Worm (Caenorhabditis elegans): ENCODE measurements around the gene cdl-1.
A peak's percentile ranks its signal among the peaks of the same experiment; 100 is the strongest.

cdl-1 gene

DNA sequence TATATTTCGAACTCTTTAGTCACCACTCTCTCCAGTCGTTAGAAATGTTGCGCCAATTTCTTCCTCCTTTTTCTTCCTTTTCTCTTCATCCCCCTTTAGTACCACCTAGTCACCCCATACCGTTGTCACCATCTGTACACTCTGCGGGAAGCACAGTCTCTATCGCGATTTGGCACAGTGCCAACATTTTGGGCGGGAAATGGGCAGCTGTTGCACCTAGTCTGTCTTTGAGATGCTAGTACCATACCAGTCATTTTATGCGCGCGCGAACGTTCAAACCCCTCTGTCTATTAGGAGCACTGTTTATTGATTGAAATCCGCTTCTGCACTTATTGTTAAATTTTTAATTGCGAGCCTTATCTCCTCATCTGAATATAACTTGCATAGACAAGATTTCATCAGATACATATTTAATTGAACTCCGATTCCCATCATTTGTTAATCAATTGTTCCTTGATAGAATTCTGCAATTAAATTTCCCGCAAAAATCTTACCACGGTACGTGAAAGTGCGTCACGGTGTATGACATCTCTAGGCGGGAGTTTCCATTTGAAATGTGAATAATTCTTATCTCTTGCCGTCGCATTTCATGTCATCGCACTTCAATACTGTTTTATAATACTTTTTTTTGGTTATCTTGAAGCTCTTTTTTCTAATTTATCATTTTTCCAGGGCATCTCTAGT is at the start of gene cdl-1:
Gene cdl-1, plus strand, starts transcription at position 673 of the 684 bp plus-strand sequence.
- TF ChIP-seq ceh-83 (GFP tag; optimal IDR thresholded peaks at IDR 0.05) (no peak), hlh-1 (tag; optimal IDR thresholded peaks at IDR 0.05) (peak; percentile 33), lin-32 (GFP tag; optimal IDR thresholded peaks at IDR 0.05) (peak; percentile 70), ces-1 (GFP tag; optimal IDR thresholded peaks at IDR 0.05) (peak; percentile 51), nhr-237 (tag; optimal IDR thresholded peaks at IDR 0.05) (peak; percentile 6), nhr-76 (tag; optimal IDR thresholded peaks at IDR 0.05) (no peak), nhr-2 (tag; optimal IDR thresholded peaks at IDR 0.05) (peak; percentile 59), cnd-1 (tag; optimal IDR thresholded peaks at IDR 0.05) (peak; percentile 69), lsy-2 (tag; optimal IDR thresholded peaks at IDR 0.05) (peak; percentile 22)

DNA sequence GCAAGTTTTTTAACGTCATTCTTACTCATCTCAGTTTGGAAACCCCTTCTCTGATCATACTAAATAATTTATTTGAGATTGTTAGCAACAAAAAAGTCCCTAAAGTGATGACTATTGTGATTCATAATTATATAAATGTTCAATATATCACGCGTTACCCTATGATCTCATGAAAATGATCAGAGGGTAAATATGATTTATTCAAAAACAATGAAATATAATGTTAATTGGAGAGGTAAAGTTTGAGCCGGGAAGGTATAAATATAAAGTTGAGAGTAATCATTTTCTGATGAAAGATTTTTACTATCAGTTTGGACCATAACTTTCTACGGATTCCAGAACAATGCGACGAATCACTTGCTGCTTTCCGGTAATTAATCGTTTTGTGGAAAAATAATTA is 48.2 kb upstream of the cdl-1 start, which contains the start of gene C52A11.3:
Gene C52A11.3, plus strand, starts transcription at position 301 of the 400 bp plus-strand sequence.
- TF ChIP-seq lin-13 (tag; optimal IDR thresholded peaks at IDR 0.05) (no peak), unc-120 (tag; optimal IDR thresholded peaks at IDR 0.05; ENCODE audit: poor library complexity, severe bottlenecking) (no peak), pha-4 (tag; optimal IDR thresholded peaks at IDR 0.05) (no peak), mab-5 (tag; optimal IDR thresholded peaks at IDR 0.05) (no peak), sptf-1 (tag; optimal IDR thresholded peaks at IDR 0.05) (no peak), tbx-8 (GFP tag; optimal IDR thresholded peaks at IDR 0.05) (no peak), sem-2 (GFP tag; optimal IDR thresholded peaks at IDR 0.05) (no peak), M03D4.4 (tag; optimal IDR thresholded peaks at IDR 0.05) (no peak), nhr-237 (tag; optimal IDR thresholded peaks at IDR 0.05) (no peak), ham-2 (GFP tag; optimal IDR thresholded peaks at IDR 0.05) (no peak), ceh-83 (GFP tag; optimal IDR thresholded peaks at IDR 0.05) (no peak)

DNA sequence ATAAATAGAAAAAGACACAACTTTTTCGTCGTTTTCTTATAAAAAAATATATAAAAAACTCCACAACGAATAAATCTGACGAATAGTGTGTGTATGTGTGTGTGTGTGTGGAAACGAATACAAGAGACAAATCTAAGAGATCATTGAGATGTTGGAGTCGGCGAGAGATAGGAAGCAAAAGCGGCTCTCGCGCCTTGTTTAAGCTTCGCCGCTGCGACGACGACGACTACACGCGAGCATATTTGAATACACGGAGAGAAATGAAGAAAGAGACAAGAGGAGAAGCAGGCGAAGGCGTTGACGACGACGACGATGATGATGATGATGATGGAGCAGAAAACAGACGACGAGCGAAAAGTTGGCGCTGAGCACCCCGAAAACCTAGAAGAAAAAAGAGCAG is 40.5 kb upstream of the cdl-1 start:
- TF ChIP-seq nhr-12 (tag; optimal IDR thresholded peaks at IDR 0.05) (no peak), ham-2 (GFP tag; optimal IDR thresholded peaks at IDR 0.05) (no peak), ces-1 (GFP tag; optimal IDR thresholded peaks at IDR 0.05) (peak; percentile 31)

DNA sequence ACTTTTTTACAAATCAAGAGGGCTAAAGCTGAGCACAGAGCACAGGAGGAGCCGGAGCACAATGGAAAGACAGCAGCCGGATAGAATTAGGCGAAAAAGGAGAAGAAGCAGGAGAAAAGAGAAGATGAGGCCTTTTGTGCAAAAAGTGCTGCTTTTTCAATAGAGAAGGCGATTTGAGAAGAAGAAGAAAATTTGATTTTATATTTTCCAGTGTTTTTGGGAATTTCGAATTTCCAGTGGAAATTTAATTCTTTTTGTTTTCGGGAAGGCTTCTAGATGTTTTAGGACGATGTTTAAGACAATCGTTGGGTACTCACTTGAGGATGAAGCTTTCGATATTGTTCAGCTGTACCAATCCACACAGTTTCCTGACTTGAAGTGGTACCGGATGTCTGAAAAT is 31.6 kb upstream of the cdl-1 start:
- no peak for TF ChIP-seq lsy-2 (tag; optimal IDR thresholded peaks at IDR 0.05)
- TF ChIP-seq ces-1 (GFP tag; optimal IDR thresholded peaks at IDR 0.05): peak; percentile 71

DNA sequence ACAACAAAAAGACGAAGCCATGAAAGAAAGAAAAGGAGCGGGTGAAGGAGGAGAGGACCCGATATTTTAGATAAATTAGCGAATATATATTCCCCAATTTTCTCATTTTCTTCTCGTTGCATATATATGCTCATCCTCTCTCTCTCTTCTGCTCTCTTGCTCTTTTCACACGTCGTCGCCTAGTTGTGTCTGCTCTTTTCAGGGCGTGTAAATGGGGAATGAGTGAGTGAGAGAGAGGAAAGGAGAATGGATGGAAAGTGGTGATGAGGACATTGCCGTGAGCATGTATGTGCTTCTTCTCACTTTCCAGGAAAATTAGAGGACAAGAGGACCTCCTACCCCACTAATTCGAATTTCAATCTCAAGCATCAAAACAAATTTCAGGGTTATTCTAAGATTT is 29.8 kb upstream of the cdl-1 start:
- TF ChIP-seq ces-1 (GFP tag; optimal IDR thresholded peaks at IDR 0.05) (peak; percentile 61), ham-2 (GFP tag; optimal IDR thresholded peaks at IDR 0.05) (no peak), mls-2 (tag; optimal IDR thresholded peaks at IDR 0.05) (peak; percentile 43), pha-4 (tag; optimal IDR thresholded peaks at IDR 0.05) (no peak), lin-13 (tag; optimal IDR thresholded peaks at IDR 0.05) (no peak)

DNA sequence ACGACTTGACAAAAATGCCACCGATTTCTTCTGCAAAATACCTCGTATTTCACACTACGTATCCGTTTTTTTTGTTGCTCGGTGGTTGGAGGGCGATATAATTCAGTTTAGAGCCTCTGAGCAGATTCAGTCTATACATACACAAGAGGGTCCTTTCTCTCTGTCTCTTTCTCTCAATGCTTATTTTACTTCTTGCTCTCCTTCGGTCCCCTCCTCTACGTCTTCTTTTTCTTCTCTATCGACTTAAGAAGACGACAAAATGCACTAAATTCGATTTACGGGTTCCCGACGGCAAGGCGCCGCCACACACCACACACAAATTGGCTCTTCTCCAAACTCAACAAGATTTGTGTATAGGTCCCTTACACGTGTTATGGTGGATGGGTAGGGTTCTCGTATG is 26.3 kb upstream of the cdl-1 start:
- peak; percentile 97 for TF ChIP-seq ces-1 (GFP tag; optimal IDR thresholded peaks at IDR 0.05)
- TF ChIP-seq sem-2 (GFP tag; optimal IDR thresholded peaks at IDR 0.05): no peak

DNA sequence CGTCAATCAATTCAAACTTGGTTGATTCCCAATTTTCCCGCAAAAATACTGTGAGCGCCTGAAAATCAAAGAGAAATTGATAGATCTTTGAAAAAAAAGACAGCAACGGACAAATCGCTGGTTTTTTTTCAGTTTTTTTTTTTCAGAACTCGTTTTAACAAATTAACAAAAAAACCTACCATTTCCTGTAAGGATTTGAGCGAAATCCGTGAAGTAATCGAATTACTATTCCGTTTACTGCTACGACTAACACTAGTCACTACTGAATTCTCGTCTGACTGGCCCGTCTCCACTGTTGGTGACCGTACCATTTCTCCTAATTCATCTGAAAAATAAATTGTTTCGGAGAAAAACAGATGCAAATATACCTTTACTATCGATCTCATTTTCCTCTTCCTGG is 25.8 kb upstream of the cdl-1 start:
- no peak for TF ChIP-seq cnd-1 (tag; optimal IDR thresholded peaks at IDR 0.05)
- TF ChIP-seq ceh-43 (GFP tag; optimal IDR thresholded peaks at IDR 0.05): no peak
- no peak for TF ChIP-seq lin-32 (GFP tag; optimal IDR thresholded peaks at IDR 0.05)
- no peak for TF ChIP-seq lin-13 (tag; optimal IDR thresholded peaks at IDR 0.05)
- no peak for TF ChIP-seq unc-62 (GFP tag; optimal IDR thresholded peaks at IDR 0.05)
- TF ChIP-seq unc-120 (tag; optimal IDR thresholded peaks at IDR 0.05; ENCODE audit: poor library complexity, severe bottlenecking): no peak
- no peak for TF ChIP-seq nhr-76 (tag; optimal IDR thresholded peaks at IDR 0.05)
- no peak for TF ChIP-seq snpc-4 (tag; optimal IDR thresholded peaks at IDR 0.05)
- no peak for TF ChIP-seq mab-5 (tag; optimal IDR thresholded peaks at IDR 0.05)
- no peak for TF ChIP-seq nhr-28 (tag; optimal IDR thresholded peaks at IDR 0.05)
- no peak for TF ChIP-seq mep-1 (tag; optimal IDR thresholded peaks at IDR 0.05)
- TF ChIP-seq elt-1 (tag; optimal IDR thresholded peaks at IDR 0.05; ENCODE audit: borderline replicate concordance, insufficient read depth): no peak
- TF ChIP-seq sptf-1 (tag; optimal IDR thresholded peaks at IDR 0.05): no peak
- TF ChIP-seq bed-3 (GFP tag; optimal IDR thresholded peaks at IDR 0.05): no peak
- TF ChIP-seq tbx-8 (GFP tag; optimal IDR thresholded peaks at IDR 0.05): no peak
- no peak for TF ChIP-seq zip-8 (tag; optimal IDR thresholded peaks at IDR 0.05)
- no peak for TF ChIP-seq nhr-2 (tag; optimal IDR thresholded peaks at IDR 0.05)
- TF ChIP-seq elt-3 (tag; optimal IDR thresholded peaks at IDR 0.05): no peak
- TF ChIP-seq unc-39 (tag; optimal IDR thresholded peaks at IDR 0.05): no peak
